Fruit fly (Drosophila melanogaster) whole organism, embryonic: ENCODE results near the gene TfIIS.

Experiments
- Ada2b ChIP-seq: fragments of 200-800 bp; sonication (Bioruptor generic); IDR thresholded peaks from 2 replicates; pipeline ENCODE4 v1.3.6; 2022; ENCODE audit warnings: missing biosample characterization, missing genetic modification characterization
- Atf3 ChIP-seq: fragments of 200-800 bp; sonication (Bioruptor generic); optimal IDR thresholded peaks from 3 replicates; lab custom pipeline; 2016; ENCODE audit warnings: missing biosample characterization, missing genetic modification characterization
- CG10431 ChIP-seq: fragments of 200-800 bp; sonication (Bioruptor generic); optimal IDR thresholded peaks from 3 replicates; lab custom pipeline; 2018; ENCODE audit warnings: missing biosample characterization, mild to moderate bottlenecking, missing genetic modification characterization
- CG11695 ChIP-seq: fragments of 200-800 bp; sonication (Bioruptor generic); IDR thresholded peaks from 3 replicates; pipeline ENCODE4 v1.3.6; 2022; ENCODE audit warnings: missing biosample characterization, missing genetic modification characterization
- CG11696 ChIP-seq: fragments of 200-800 bp; sonication (Bioruptor generic); IDR thresholded peaks from 2 replicates; pipeline ENCODE4 v1.3.6; 2022; ENCODE audit warnings: missing biosample characterization, missing genetic modification characterization
- CG12071 ChIP-seq: fragments of 200-800 bp; sonication (Bioruptor generic); optimal IDR thresholded peaks from 3 replicates; lab custom pipeline; 2018; ENCODE audit warnings: missing biosample characterization, mild to moderate bottlenecking, missing genetic modification characterization
- CG12299 ChIP-seq: fragments of 200-800 bp; sonication (Bioruptor generic); optimal IDR thresholded peaks from 2 replicates; lab custom pipeline; 2018; ENCODE audit warnings: missing biosample characterization, mild to moderate bottlenecking, missing genetic modification characterization
- CG13123 ChIP-seq: fragments of 200-800 bp; sonication (Bioruptor generic); optimal IDR thresholded peaks from 2 replicates; lab custom pipeline; 2016; ENCODE audit warnings: missing biosample characterization, missing genetic modification characterization
- CG14050 ChIP-seq: fragments of 200-800 bp; sonication (Bioruptor generic); IDR thresholded peaks from 3 replicates; pipeline ENCODE4 v1.3.6; 2022; ENCODE audit warnings: missing biosample characterization, missing genetic modification characterization
- CG14710 ChIP-seq: fragments of 200-800 bp; sonication (Bioruptor generic); optimal IDR thresholded peaks from 3 replicates; lab custom pipeline; 2019; ENCODE audit warnings: missing biosample characterization, mild to moderate bottlenecking, missing genetic modification characterization, moderate library complexity
- CG14860 ChIP-seq: fragments of 200-800 bp; sonication (Bioruptor generic); IDR thresholded peaks from 3 replicates; pipeline ENCODE4 v1.3.6; 2022; ENCODE audit warnings: missing biosample characterization, missing genetic modification characterization; ENCODE audit not compliant: partially characterized antibody
- CG1603 ChIP-seq: fragments of 200-800 bp; sonication (Bioruptor generic); optimal IDR thresholded peaks from 2 replicates; lab custom pipeline; 2019; ENCODE audit warnings: missing biosample characterization, mild to moderate bottlenecking, missing genetic modification characterization, moderate library complexity
- CG16813 ChIP-seq: fragments of 200-800 bp; sonication (Bioruptor generic); IDR thresholded peaks from 3 replicates; pipeline ENCODE4 v1.3.6; 2022; ENCODE audit warnings: missing biosample characterization, missing genetic modification characterization; ENCODE audit not compliant: partially characterized antibody
- CG16863 ChIP-seq: fragments of 200-800 bp; sonication (Bioruptor generic); optimal IDR thresholded peaks from 3 replicates; lab custom pipeline; 2016; ENCODE audit warnings: missing biosample characterization, missing genetic modification characterization
- CG17359 ChIP-seq: fragments of 200-800 bp; sonication (Bioruptor generic); optimal IDR thresholded peaks from 3 replicates; lab custom pipeline; 2018; ENCODE audit warnings: missing biosample characterization, mild to moderate bottlenecking, missing genetic modification characterization, moderate library complexity
- CG2678 ChIP-seq: fragments of 200-800 bp; sonication (Bioruptor generic); optimal IDR thresholded peaks from 3 replicates; lab custom pipeline; 2019; ENCODE audit warnings: missing biosample characterization, mild to moderate bottlenecking, missing genetic modification characterization, moderate library complexity
- CG2712 ChIP-seq: fragments of 200-800 bp; optimal IDR thresholded peaks from 3 replicates; lab custom pipeline; 2019; ENCODE audit warnings: missing biosample characterization, mild to moderate bottlenecking, missing genetic modification characterization, moderate library complexity
- CG43689 ChIP-seq: fragments of 200-800 bp; sonication (Bioruptor generic); IDR thresholded peaks from 2 replicates; pipeline ENCODE4 v1.3.6; 2022; ENCODE audit warnings: missing biosample characterization, missing genetic modification characterization
- CG4617 ChIP-seq: fragments of 200-800 bp; sonication (Bioruptor generic); optimal IDR thresholded peaks from 3 replicates; lab custom pipeline; 2016; ENCODE audit warnings: missing biosample characterization, missing genetic modification characterization, borderline replicate concordance
- CG6765 ChIP-seq: fragments of 200-800 bp; sonication (Bioruptor generic); optimal IDR thresholded peaks from 3 replicates; lab custom pipeline; 2017; ENCODE audit warnings: missing biosample characterization, mild to moderate bottlenecking, missing genetic modification characterization
- CG8089 ChIP-seq: fragments of 200-800 bp; sonication (Bioruptor generic); optimal IDR thresholded peaks from 3 replicates; lab custom pipeline; 2016; ENCODE audit warnings: missing biosample characterization, missing genetic modification characterization
- CG8924 ChIP-seq: fragments of 200-800 bp; optimal IDR thresholded peaks from 3 replicates; lab custom pipeline; 2019; ENCODE audit warnings: missing biosample characterization, mild to moderate bottlenecking, missing genetic modification characterization, moderate library complexity
- CoRest ChIP-seq: fragments of 200-800 bp; sonication (Bioruptor generic); optimal IDR thresholded peaks from 3 replicates; lab custom pipeline; 2018; ENCODE audit warnings: missing biosample characterization, mild to moderate bottlenecking, missing genetic modification characterization, moderate library complexity
- E2f2 ChIP-seq: fragments of 200-800 bp; sonication (Bioruptor generic); IDR thresholded peaks from 2 replicates; pipeline ENCODE4 v1.3.6; 2022; ENCODE audit warnings: missing biosample characterization, missing genetic modification characterization
- Gug ChIP-seq: fragments of 200-800 bp; sonication (Bioruptor generic); IDR thresholded peaks from 4 replicates; pipeline ENCODE4 v1.3.6; 2022; ENCODE audit warnings: missing biosample characterization, missing genetic modification characterization
- H2.0 ChIP-seq: fragments of 200-800 bp; sonication (Bioruptor generic); IDR thresholded peaks from 2 replicates; pipeline ENCODE4 v1.3.6; 2022; ENCODE audit warnings: missing biosample characterization, missing genetic modification characterization
- HLH4C ChIP-seq: fragments of 200-800 bp; sonication (Bioruptor generic); IDR thresholded peaks from 3 replicates; pipeline ENCODE4 v1.3.6; 2022; ENCODE audit warnings: missing biosample characterization, missing genetic modification characterization; ENCODE audit not compliant: partially characterized antibody
- Ptx1 ChIP-seq: fragments of 200-800 bp; sonication (Bioruptor generic); IDR thresholded peaks from 2 replicates; pipeline ENCODE4 v1.3.6; 2022; ENCODE audit warnings: missing biosample characterization, missing genetic modification characterization
- Spps ChIP-seq: fragments of 200-800 bp; sonication (Bioruptor generic); optimal IDR thresholded peaks from 2 replicates; lab custom pipeline; 2018; ENCODE audit warnings: missing biosample characterization, mild to moderate bottlenecking, missing genetic modification characterization
- aop ChIP-seq: fragments of 200-800 bp; sonication (Bioruptor generic); IDR thresholded peaks from 2 replicates; pipeline ENCODE4 v1.3.6; 2022; ENCODE audit warnings: missing biosample characterization, missing genetic modification characterization
- ase ChIP-seq: fragments of 200-800 bp; sonication (Bioruptor generic); IDR thresholded peaks from 3 replicates; pipeline ENCODE4 v1.3.6; 2022; ENCODE audit warnings: missing biosample characterization, missing genetic modification characterization
- ato ChIP-seq: fragments of 200-800 bp; sonication (Bioruptor generic); IDR thresholded peaks from 2 replicates; pipeline ENCODE4 v1.3.6; 2022; ENCODE audit warnings: missing biosample characterization, missing genetic modification characterization; ENCODE audit not compliant: partially characterized antibody
- bowl ChIP-seq: fragments of 200-800 bp; sonication (Bioruptor generic); IDR thresholded peaks from 2 replicates; pipeline ENCODE4 v1.3.6; 2022; ENCODE audit warnings: missing biosample characterization, missing genetic modification characterization
- bsh ChIP-seq, 2 experiments: fragments of 200-800 bp; sonication (Bioruptor generic); optimal IDR thresholded peaks; 2 replicates each; lab custom pipeline; 2017 to 2018; ENCODE audit warnings: mild to moderate bottlenecking in 2 of 2, missing biosample characterization in 2 of 2, missing genetic modification characterization in 2 of 2, moderate library complexity in 1 of 2
- chif ChIP-seq, 2 experiments: fragments of 200-800 bp; sonication (Bioruptor generic); optimal IDR thresholded peaks; 3 replicates each; lab custom pipeline; 2016; ENCODE audit warnings: missing biosample characterization in 2 of 2, missing genetic modification characterization in 2 of 2
- dm ChIP-seq: fragments of 200-800 bp; sonication (Bioruptor generic); optimal IDR thresholded peaks from 3 replicates; lab custom pipeline; 2016; ENCODE audit warnings: missing biosample characterization, missing genetic modification characterization
- ham ChIP-seq: fragments of 200-800 bp; sonication (Bioruptor generic); IDR thresholded peaks from 2 replicates; pipeline ENCODE4 v1.3.6; 2022; ENCODE audit warnings: missing biosample characterization, missing genetic modification characterization
- lov ChIP-seq, 2 experiments: fragments of 200-800 bp in 1 of 2; fragments of >200 bp in 1 of 2; sonication (Bioruptor generic) in 1 of 2; IDR thresholded peaks in 1 of 2; optimal IDR thresholded peaks in 1 of 2; 2 replicates in 1 of 2; 3 replicates in 1 of 2; pipeline versions ENCODE4 v1.3.6 to Lab custom; 2017 to 2022; ENCODE audit warnings: missing biosample characterization in 1 of 2, missing genetic modification characterization in 1 of 2
- otp ChIP-seq: fragments of 200-800 bp; sonication (Bioruptor generic); IDR thresholded peaks from 3 replicates; pipeline ENCODE4, ENCODE4 v1.3.6; 2022; ENCODE audit warnings: missing biosample characterization, missing genetic modification characterization
- pb ChIP-seq: fragments of 200-800 bp; sonication (Bioruptor generic); optimal IDR thresholded peaks from 3 replicates; lab custom pipeline; 2016; ENCODE audit warnings: missing biosample characterization, missing genetic modification characterization
- pita ChIP-seq: fragments of 200-800 bp; sonication (Bioruptor generic); optimal IDR thresholded peaks from 2 replicates; lab custom pipeline; 2017; ENCODE audit warnings: missing biosample characterization, mild to moderate bottlenecking, missing genetic modification characterization
- ranshi ChIP-seq: fragments of 200-800 bp; sonication (Bioruptor generic); IDR thresholded peaks from 2 replicates; pipeline ENCODE4 v1.3.6; 2022; ENCODE audit warnings: missing biosample characterization, missing genetic modification characterization
- rib ChIP-seq: fragments of 200-800 bp; sonication (Bioruptor generic); IDR thresholded peaks from 2 replicates; pipeline ENCODE4 v1.3.6; 2022; ENCODE audit warnings: missing biosample characterization, missing genetic modification characterization
- sens ChIP-seq: fragments of 200-800 bp; sonication (Bioruptor generic); peaks from one replicate; lab custom pipeline; 2016; ENCODE audit warnings: missing biosample characterization, missing genetic modification characterization
- sob ChIP-seq: fragments of 200-800 bp; sonication (Bioruptor generic); IDR thresholded peaks from 2 replicates; pipeline ENCODE4 v1.3.6; 2022; ENCODE audit warnings: missing biosample characterization, missing genetic modification characterization
- sr ChIP-seq: fragments of 200-800 bp; sonication (Bioruptor generic); IDR thresholded peaks from 3 replicates; pipeline ENCODE4 v1.3.6; 2022; ENCODE audit warnings: missing biosample characterization, missing genetic modification characterization
- sug ChIP-seq: fragments of 200-800 bp; optimal IDR thresholded peaks from 2 replicates; lab custom pipeline; 2019; ENCODE audit warnings: missing biosample characterization, mild to moderate bottlenecking, missing genetic modification characterization, moderate library complexity
- tap ChIP-seq: fragments of 200-800 bp; optimal IDR thresholded peaks from 3 replicates; lab custom pipeline; 2019; ENCODE audit warnings: missing biosample characterization, mild to moderate bottlenecking, missing genetic modification characterization, moderate library complexity
- toy ChIP-seq: fragments of 200-800 bp; sonication (Bioruptor generic); IDR thresholded peaks from 2 replicates; pipeline ENCODE4 v1.3.6; 2022; ENCODE audit warnings: missing biosample characterization, missing genetic modification characterization

TfIIS gene

dm6 chr2L:15039309-15039772, 21.2 kb downstream of the TfIIS start (continued):
- no peak for TF ChIP-seq bsh (GFP tag; optimal IDR thresholded peaks at IDR 0.05; lab: Kevin White, UChicago)
- TF ChIP-seq Gug, result peak; percentile 42; the same call in 1 of the 4 replicates
- no peak for TF ChIP-seq CG17359 (tag; lab: Kevin White, UChicago)
- peak; percentile 52 for TF ChIP-seq Ptx1 (GFP tag; lab: Robert Waterston, UW)
- no peak for TF ChIP-seq CG10431
- TF ChIP-seq aop (GFP tag; lab: Robert Waterston, UW), result no peak
- no peak for TF ChIP-seq chif (GFP tag; optimal IDR thresholded peaks at IDR 0.05; lab: Kevin White, UChicago)
- TF ChIP-seq CoRest (tag; lab: Kevin White, UChicago), result no peak
- TF ChIP-seq CG8924 (tag; lab: Kevin White, UChicago), result peak; percentile 25
- no peak for TF ChIP-seq sug (tag; lab: Kevin White, UChicago)
- no peak for TF ChIP-seq CG11695
- TF ChIP-seq HLH4C (GFP tag; lab: Robert Waterston, UW), result peak; percentile 84
- TF ChIP-seq Spps (tag; lab: Kevin White, UChicago), result no peak
- TF ChIP-seq H2.0 (GFP tag; lab: Robert Waterston, UW), result no peak; the same call in 1 of the 2 replicates
- no peak for TF ChIP-seq CG16863 (GFP tag; lab: Kevin White, UChicago)
- no peak for TF ChIP-seq ase
- TF ChIP-seq lov (optimal IDR thresholded peaks at IDR 0.05; lab: Kevin White, UChicago), result no peak
- no peak; the same call in 2 of the 3 replicates for TF ChIP-seq lov (GFP tag; IDR thresholded peaks at IDR 0.05; lab: Robert Waterston, UW)
- TF ChIP-seq CG43689, result no peak
- TF ChIP-seq CG2712 (tag; lab: Kevin White, UChicago), result no peak
- 0 out of 2 replicates have a peak, but pooled peaks have one; percentile 47 for TF ChIP-seq ranshi (GFP tag; lab: Robert Waterston, UW)
- no peak for TF ChIP-seq rib (GFP tag; lab: Robert Waterston, UW)
- TF ChIP-seq sob (GFP tag; lab: Robert Waterston, UW), result no peak
- TF ChIP-seq pb (GFP tag; lab: Kevin White, UChicago), result no peak
- peak; percentile 45 for TF ChIP-seq E2f2
- TF ChIP-seq tap (tag; lab: Kevin White, UChicago), result no peak
- peak; percentile 82 for TF ChIP-seq sens
- no peak for TF ChIP-seq sr (GFP tag; lab: Robert Waterston, UW)
- TF ChIP-seq CG13123 (GFP tag; lab: Kevin White, UChicago), result no peak
- TF ChIP-seq CG14710 (tag; lab: Kevin White, UChicago), result peak; percentile 25
- no peak for TF ChIP-seq CG6765 (GFP tag; lab: Kevin White, UChicago)
- no peak for TF ChIP-seq CG11696 (GFP tag; lab: Robert Waterston, UW)
- TF ChIP-seq Ada2b, result no peak

dm6 chr2L:15038339-15039308, 21.9 kb downstream of the TfIIS start, which contains the start of gene CIAPIN1:
TSS of gene CIAPIN1 (minus strand) at chr2L:15038861.
- TF ChIP-seq CG2678 (tag; lab: Kevin White, UChicago), result no peak
- TF ChIP-seq CG4617, result no peak
- TF ChIP-seq CG12071 (GFP tag; lab: Kevin White, UChicago), result no peak
- peak; percentile 62; the same call in 1 of the 2 replicates for TF ChIP-seq ato (GFP tag; lab: Robert Waterston, UW)
- TF ChIP-seq CG14050 (GFP tag; lab: Robert Waterston, UW), result no peak
- no peak for TF ChIP-seq CG12299 (tag; lab: Kevin White, UChicago)
- TF ChIP-seq pita (GFP tag; lab: Kevin White, UChicago), result no peak
- TF ChIP-seq otp (GFP tag; lab: Robert Waterston, UW), result no peak
- TF ChIP-seq bowl (GFP tag; lab: Robert Waterston, UW), result no peak
- TF ChIP-seq dm (GFP tag; lab: Kevin White, UChicago), result no peak
- peak; percentile 46 for TF ChIP-seq CG14860 (GFP tag; lab: Robert Waterston, UW)
- no peak for TF ChIP-seq CG1603 (tag; lab: Kevin White, UChicago)
- TF ChIP-seq CG8089 (GFP tag; lab: Kevin White, UChicago), result no peak
- no peak for TF ChIP-seq toy (GFP tag; lab: Robert Waterston, UW)
- TF ChIP-seq ham, result no peak
- TF ChIP-seq Atf3 (GFP tag; lab: Kevin White, UChicago), result no peak
- TF ChIP-seq CG16813 (GFP tag; lab: Robert Waterston, UW), result peak; percentile 7; the same call in 2 of the 3 replicates
